Fruit fly (Drosophila melanogaster) whole organism, larva: ENCODE measurements around the gene Patsas.

Experiments
- noc ChIP-seq: fragments of 200-800 bp; sonication (Bioruptor generic); optimal IDR thresholded peaks from 3 replicates; lab custom pipeline; 2019; ENCODE audit warnings: missing biosample characterization, mild to moderate bottlenecking, missing genetic modification characterization, moderate library complexity

The Patsas gene

dm6 chr2L:12103231-12104210 is at the start of gene Patsas, which contains the start of gene ThrRS:
Gene Patsas (minus strand): TSS chr2L:12103285.
Gene ThrRS (plus strand): TSS chr2L:12103751.
- peak; percentile 71 for TF ChIP-seq noc (tag; lab: Kevin White, UChicago)

- TF ChIP-seq noc (tag; lab: Kevin White, UChicago), result no peak
Measured at dm6 chr2L:12142439-12142838, 39.4 kb upstream of the Patsas start, which contains the start of gene CG31760. Gene CG31760 (plus strand): TSS chr2L:12142780.

DNA sequence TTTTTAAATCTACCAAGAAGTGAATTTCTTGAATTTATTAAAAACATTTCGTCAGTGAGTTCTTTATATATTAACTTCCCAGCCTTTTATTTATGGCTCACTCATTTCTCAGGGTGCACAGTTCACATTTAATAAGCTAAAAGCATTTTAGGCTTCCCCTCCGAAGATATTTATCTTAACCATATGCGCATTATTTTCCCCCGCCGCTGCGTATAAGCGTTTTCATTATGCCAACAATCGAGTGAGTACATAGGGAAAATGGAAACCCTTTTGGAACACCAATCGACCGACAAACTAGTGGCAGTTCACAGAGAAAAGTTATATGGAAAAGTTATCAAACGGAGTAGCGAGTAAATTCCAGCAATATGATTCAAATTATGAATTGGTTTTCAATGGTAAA is 34.6 kb upstream of the Patsas start, which contains the start of gene Gr33a:
Gr33a (plus strand) TSS at position 301 of the 400 bp plus-strand sequence.
- TF ChIP-seq noc (tag; lab: Kevin White, UChicago), result no peak

- no peak for TF ChIP-seq noc (tag; lab: Kevin White, UChicago)
Measured at dm6 chr2L:12134125-12134378, 31.0 kb upstream of the Patsas start.

DNA sequence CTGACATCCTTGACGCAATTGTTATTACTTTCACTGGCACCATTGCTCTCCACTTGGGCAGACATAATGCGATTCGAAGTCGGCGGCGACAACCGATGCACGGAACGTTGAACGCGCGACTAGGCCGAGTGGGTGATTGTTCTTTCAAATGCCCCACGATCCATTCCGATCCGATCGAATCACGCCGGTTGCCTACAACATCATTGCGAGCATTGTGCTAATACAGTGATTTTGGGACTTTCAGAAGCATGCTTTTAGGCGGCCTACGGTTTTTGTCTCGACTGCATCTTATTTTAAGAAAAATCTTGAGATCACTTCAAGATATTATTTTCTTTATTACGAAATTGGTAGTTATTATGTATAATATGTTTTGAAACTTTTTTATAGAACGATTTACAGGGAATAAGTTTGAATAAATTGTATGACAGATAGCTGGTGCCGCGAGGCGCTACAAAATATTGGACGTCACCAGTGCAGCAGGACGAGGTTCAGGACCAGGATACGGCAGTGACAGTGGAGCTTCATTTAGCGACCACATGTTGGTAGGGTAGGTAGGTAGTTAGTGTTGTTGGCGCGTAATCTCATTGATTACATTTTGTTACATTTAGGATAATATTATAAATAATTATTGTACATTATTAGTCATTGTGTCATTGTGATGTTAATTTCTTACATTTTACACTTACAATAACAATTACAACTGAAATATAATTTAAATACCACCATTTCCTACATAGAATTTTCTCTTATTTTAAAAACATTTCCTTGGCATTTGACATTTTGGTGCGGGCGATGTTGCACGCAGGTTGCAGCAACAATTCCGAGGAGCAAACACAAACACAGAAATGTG is 30.4 kb upstream of the Patsas start, which contains the start of gene rho-6:
rho-6 (minus strand) TSS at position 137 of the 850 bp plus-strand sequence.
- no peak for TF ChIP-seq noc (tag; lab: Kevin White, UChicago)

dm6 chr2L:12120000-12120399 is 16.9 kb upstream of the Patsas start:
- no peak for TF ChIP-seq noc (tag; lab: Kevin White, UChicago)

DNA sequence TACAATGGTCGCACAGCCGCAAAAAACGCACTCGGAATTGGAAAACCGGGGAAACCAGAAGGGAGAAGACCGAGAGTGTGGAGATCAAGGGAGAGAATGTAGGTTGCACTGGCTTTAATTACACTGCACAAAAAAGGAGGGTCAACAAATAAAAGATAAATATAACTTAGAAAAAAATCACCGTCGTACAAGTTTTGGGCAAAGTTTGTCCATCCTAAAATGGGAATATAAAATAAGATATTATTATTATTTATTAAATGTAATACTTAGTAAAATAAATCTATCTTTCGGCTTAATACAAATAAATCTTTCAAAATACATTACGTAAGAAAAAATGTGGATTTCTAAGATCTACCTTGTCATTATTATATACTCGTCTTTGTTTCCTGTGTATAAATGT is 12.7 kb upstream of the Patsas start:
- no peak for TF ChIP-seq noc (tag; lab: Kevin White, UChicago)

- no peak for TF ChIP-seq noc (tag; lab: Kevin White, UChicago)
Measured at dm6 chr2L:12114159-12114558, 11.1 kb upstream of the Patsas start, which contains the start of gene CG17211. Gene CG17211 (plus strand): TSS chr2L:12114360.

DNA sequence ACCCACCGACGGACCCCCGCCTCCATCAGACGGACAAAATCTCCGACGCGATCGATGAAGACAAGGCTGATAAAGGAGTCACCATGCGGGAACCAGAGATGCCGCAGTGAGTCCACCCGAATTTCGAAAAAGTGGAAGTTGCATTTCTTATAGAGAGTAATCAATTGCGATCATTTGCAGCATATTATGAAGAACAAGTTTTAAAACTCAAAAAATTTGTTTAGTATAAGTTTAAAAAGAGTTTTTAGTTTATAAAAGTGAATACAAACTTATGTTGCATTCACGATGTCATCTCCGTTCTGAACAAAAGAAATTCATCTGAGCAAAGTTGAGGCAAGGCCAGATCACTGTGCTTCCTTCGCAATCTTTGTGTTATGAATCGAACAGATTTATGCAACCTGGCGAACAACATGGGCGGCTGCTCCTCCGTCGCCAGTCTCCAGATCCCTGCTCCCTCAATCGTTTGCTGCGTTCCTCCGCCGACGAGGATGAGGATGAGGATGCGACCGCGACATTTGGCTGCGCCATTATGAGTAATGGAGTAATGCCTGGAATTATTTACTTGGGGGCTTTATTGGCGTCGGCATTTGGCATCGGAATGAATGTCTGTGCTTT is 10.0 kb upstream of the Patsas start:
- TF ChIP-seq noc (tag; lab: Kevin White, UChicago), result no peak

dm6 chr2L:12110810-12111209 is 7.7 kb upstream of the Patsas start, which contains the start of gene Phae2:
Gene Phae2 (plus strand): TSS chr2L:12111110.
- no peak for TF ChIP-seq noc (tag; lab: Kevin White, UChicago)

dm6 chr2L:12108779-12109564 is 5.9 kb upstream of the Patsas start, which contains the start of the genes Rab6 and Phae1:
Gene Rab6 (minus strand): TSS chr2L:12109116.
Gene Phae1 (plus strand): TSS chr2L:12109417.
- peak; percentile 13 for TF ChIP-seq noc (tag; lab: Kevin White, UChicago)

dm6 chr2L:12107087-12107486 is 4.0 kb upstream of the Patsas start:
- no peak for TF ChIP-seq noc (tag; lab: Kevin White, UChicago)

dm6 chr2L:12097698-12098097 is 5.4 kb downstream of the Patsas start, which contains the start of gene Ced-12:
Gene Ced-12 (plus strand): TSS chr2L:12097838.
- TF ChIP-seq noc (tag; lab: Kevin White, UChicago), result no peak

DNA sequence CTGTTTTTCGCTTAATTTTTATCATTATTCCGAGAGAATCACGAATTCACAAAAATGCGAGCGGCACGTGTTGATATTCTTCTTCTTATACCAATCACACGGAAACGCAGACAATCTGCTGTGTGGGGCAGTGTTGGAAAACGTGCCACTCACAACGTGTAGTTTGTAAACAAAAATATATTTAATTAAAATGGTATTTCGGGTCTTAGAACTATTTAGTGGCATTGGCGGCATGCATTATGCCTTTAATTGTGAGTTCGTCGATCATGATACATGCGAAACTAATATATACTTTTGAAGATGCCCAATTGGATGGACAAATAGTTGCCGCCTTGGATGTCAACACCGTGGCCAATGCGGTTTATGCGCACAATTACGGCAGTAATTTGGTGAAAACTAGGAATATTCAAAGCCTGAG is 6.7 kb downstream of the Patsas start, which contains the start of the genes CG6712 and Mt2:
CG6712 (minus strand) TSS at position 116 of the 418 bp plus-strand sequence.
Mt2 (plus strand) TSS at position 130 of the 418 bp plus-strand sequence.
- no peak for TF ChIP-seq noc (tag; lab: Kevin White, UChicago)
